Fruit fly (Drosophila melanogaster): ENCODE data around the gene syd.

The syd gene

DNA sequence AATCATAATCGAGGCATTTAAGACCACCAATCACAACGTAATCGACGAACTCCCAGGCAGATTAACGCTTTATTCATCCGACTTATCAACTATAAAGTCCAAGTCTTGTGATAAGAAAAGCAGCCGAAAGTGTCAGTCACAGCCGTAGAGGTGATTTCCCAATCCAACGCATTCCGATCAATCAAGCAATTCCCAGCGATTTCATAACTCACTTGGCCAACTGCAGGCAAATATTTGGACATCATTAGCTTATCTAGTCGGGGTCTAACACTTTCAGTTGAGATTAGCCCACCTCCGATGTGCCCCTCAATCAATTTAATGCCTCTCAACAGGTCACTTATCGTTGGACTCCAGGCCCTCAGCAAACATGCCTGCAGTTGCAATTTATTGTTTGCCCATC is 27.1 kb upstream of the syd start:
- TF ChIP-seq kay (GFP tag; ENCODE audit: borderline replicate concordance) (no peak), Crg-1 (GFP tag; optimal IDR thresholded peaks at IDR 0.05) (no peak), Clk (GFP tag; optimal IDR thresholded peaks at IDR 0.05) (no peak), toe (GFP tag; optimal IDR thresholded peaks at IDR 0.05) (no peak), CG7101 (tag; optimal IDR thresholded peaks at IDR 0.05) (no peak), tj (GFP tag; optimal IDR thresholded peaks at IDR 0.05) (no peak), bab1 (GFP tag; optimal IDR thresholded peaks at IDR 0.05) (no peak)

DNA sequence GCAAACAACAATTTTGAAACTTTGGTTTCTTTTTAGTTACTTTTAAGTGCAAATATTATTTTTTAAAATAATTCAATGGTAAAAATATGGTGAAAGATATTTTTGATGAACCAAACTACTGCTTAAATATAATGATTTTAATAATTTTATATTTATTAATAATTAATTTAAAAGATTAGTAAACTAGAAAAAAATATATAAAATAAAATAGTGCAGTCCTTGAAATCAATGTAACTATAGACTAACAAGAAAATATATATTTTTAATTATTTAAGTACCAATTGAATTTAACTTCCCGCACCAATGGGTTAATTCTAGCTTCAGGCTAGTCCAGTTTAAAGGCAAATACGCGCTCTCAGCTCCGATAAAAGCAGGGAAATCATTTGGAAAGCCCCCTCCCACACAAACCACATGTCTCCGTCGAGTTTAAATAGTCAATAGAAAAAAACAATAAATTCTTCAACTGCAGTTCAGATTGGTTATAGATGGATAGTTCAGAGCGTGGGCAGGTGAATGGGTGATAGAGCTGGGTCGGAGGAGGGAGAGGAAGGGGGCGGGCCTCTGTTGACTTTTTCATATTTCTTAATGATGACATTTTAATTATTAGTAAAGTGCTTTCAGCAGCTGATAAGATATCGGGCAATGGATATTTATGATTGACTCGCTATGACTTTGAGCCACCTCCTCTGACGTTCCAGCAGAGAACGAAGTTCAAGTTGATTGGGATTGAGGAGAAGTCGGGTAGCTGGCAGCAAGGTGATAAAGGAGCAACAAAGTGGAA is 26.2 kb upstream of the syd start:
- TF ChIP-seq Hr96 (GFP tag; optimal IDR thresholded peaks at IDR 0.05) (peak; percentile 1), tj (GFP tag; optimal IDR thresholded peaks at IDR 0.05) (no peak), cic (GFP tag; optimal IDR thresholded peaks at IDR 0.05) (peak; percentile 34), CG12768 (GFP tag; optimal IDR thresholded peaks at IDR 0.05) (peak; percentile 60), CG11617 (GFP tag; optimal IDR thresholded peaks at IDR 0.05) (peak; percentile 22)

DNA sequence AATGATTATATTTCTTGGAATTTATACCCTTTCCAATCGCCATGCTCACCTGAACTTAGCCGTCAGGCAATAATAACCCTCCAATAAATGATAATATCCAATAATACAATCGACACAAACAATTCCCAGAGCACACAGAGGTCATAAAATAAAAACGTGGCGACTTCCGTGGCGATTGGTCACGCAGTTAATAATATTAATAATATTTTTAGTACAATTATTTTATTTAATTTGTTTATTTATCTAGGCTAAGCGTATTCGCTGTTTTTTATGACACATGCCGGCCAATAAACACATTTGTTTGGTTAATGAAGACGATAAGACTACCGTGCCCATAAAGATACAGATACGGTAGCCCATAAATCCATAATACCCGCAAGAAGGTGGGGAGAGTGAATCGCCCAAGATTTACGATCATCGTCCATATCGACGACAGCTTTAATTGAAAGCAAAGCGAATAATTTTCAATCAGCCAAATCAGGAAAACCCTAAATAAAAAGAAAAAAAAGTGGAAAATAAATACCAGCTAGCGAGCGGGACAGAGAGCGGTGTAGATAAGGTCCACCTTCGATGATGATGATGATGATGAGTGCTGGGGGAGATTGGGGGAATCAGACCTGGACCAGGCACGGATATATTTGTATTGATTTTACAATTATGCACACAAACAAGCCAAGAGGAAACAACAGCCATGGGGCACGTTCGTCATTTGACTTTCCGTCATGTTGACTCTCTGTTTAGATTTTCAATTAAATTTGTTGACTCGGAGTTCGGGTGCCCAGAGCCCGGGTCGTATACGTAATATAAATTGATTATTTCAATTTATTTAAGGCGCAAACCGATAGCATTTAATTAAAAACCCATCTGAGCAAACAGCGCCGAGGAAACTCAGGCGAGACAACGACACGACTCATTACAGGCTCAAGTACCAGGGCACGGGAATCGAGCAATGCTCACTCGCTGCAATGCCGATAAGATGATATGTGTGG is 25.1 kb upstream of the syd start:
- peak; percentile 51 for TF ChIP-seq CG7101 (tag; optimal IDR thresholded peaks at IDR 0.05)
- no peak for TF ChIP-seq bab1 (GFP tag; optimal IDR thresholded peaks at IDR 0.05)
- no peak for TF ChIP-seq ovo (GFP tag; optimal IDR thresholded peaks at IDR 0.05)
- peak; percentile 78 for TF ChIP-seq kay (GFP tag; ENCODE audit: borderline replicate concordance)
- peak; percentile 25 for TF ChIP-seq CG14711 (tag; optimal IDR thresholded peaks at IDR 0.05)
- peak; percentile 75 for TF ChIP-seq CG7045 (GFP tag; optimal IDR thresholded peaks at IDR 0.05)
- TF ChIP-seq pad (GFP tag; optimal IDR thresholded peaks at IDR 0.05): peak; percentile 22
- peak; percentile 13 for TF ChIP-seq Clk (GFP tag; optimal IDR thresholded peaks at IDR 0.05)
- peak; percentile 66 for TF ChIP-seq CG33017 (tag; optimal IDR thresholded peaks at IDR 0.05)
- TF ChIP-seq CG11617 (GFP tag; optimal IDR thresholded peaks at IDR 0.05): peak; percentile 22
- peak; percentile 56 for TF ChIP-seq cic (GFP tag; optimal IDR thresholded peaks at IDR 0.05)
- no peak for TF ChIP-seq Hr96 (GFP tag; optimal IDR thresholded peaks at IDR 0.05)
- TF ChIP-seq Crg-1 (GFP tag; optimal IDR thresholded peaks at IDR 0.05): no peak
- peak; percentile 62 for TF ChIP-seq CG12768 (GFP tag; optimal IDR thresholded peaks at IDR 0.05)
- no peak for TF ChIP-seq Mnt (GFP tag; optimal IDR thresholded peaks at IDR 0.05)
- peak; percentile 8 for TF ChIP-seq tj (GFP tag; optimal IDR thresholded peaks at IDR 0.05)
- no peak for TF ChIP-seq CG1620 (GFP tag; optimal IDR thresholded peaks at IDR 0.05)

DNA sequence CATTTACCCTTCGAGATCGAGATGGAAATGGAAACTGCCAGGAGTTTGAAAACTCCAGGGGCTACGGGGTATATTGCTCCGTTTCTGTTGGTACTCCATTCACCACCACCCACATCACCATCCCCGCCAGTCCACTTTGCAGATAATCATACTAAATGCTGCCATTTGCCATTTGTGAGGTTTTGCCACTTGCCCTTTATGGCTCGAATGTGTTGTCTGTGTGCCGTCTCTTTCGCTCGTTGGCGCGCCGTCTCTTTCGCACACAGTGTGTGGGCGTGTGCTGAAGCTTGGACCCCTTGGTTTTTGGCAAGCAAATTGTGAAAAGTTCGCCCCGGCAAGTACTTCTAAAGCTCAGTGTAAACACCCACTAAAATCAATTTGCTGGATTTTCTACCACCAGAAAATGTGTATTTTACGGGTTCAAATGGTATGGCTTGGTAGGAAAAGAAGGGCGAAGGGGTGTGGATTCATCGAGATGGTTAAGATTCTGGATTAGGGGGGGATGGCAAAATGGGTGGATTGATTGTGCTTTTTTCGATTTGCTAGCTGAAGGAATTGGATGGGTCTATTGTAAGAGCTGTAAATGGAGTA is 22.8 kb upstream of the syd start:
- TF ChIP-seq cnc (optimal IDR thresholded peaks at IDR 0.05) (no peak), CG14711 (tag; optimal IDR thresholded peaks at IDR 0.05) (no peak), pad (GFP tag; optimal IDR thresholded peaks at IDR 0.05) (no peak), CG33017 (tag; optimal IDR thresholded peaks at IDR 0.05) (no peak), Hr96 (GFP tag; optimal IDR thresholded peaks at IDR 0.05) (no peak), CG5204 (GFP tag; optimal IDR thresholded peaks at IDR 0.05) (no peak), tj (GFP tag; optimal IDR thresholded peaks at IDR 0.05) (no peak), Crg-1 (GFP tag; optimal IDR thresholded peaks at IDR 0.05) (no peak), cic (GFP tag; optimal IDR thresholded peaks at IDR 0.05) (no peak), bab1 (GFP tag; optimal IDR thresholded peaks at IDR 0.05) (no peak)

DNA sequence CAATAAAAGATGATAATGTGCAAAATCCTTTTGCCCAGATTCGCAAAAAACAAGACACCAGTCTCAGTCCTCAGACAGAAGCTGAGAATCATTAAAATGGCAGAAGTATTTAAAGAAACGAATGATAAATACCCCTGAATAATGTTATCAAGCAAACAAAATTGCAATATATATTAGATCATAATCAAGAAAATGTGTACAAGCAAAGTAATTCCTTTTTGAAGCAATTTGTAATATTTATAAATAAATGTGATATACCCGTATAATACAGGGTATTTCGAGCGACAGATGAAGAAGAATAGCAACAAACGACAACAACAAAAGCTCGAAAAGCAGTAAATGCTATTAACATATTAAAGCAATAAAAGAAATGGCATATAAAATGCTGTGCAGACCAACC is 22.2 kb upstream of the syd start:
- TF ChIP-seq ovo (GFP tag; optimal IDR thresholded peaks at IDR 0.05): no peak
- TF ChIP-seq CG33017 (tag; optimal IDR thresholded peaks at IDR 0.05): no peak
- TF ChIP-seq cic (GFP tag; optimal IDR thresholded peaks at IDR 0.05): no peak
- no peak for TF ChIP-seq Crg-1 (GFP tag; optimal IDR thresholded peaks at IDR 0.05)

DNA sequence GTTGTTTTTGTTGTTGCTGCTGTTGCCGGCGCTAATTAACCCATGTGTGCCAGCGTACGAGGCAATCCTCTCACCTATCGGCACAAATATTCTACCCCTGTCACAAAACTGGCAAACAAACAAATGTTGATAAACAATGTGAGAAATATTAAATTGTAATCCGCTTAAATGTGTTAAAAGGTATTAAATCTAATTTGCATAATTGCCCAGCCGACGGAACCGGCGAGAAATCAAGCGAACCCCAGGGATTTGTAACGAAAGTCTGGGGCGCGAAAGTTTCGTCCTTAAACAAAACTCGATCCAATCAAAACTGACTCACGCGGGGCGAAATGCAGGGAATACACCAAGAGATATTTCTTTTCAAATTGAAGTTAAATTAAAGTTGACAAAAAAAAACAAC is 20.8 kb upstream of the syd start:
- TF ChIP-seq Hr96 (GFP tag; optimal IDR thresholded peaks at IDR 0.05) (no peak), tj (GFP tag; optimal IDR thresholded peaks at IDR 0.05) (no peak), cnc (optimal IDR thresholded peaks at IDR 0.05) (no peak), CG11617 (GFP tag; optimal IDR thresholded peaks at IDR 0.05) (no peak)

DNA sequence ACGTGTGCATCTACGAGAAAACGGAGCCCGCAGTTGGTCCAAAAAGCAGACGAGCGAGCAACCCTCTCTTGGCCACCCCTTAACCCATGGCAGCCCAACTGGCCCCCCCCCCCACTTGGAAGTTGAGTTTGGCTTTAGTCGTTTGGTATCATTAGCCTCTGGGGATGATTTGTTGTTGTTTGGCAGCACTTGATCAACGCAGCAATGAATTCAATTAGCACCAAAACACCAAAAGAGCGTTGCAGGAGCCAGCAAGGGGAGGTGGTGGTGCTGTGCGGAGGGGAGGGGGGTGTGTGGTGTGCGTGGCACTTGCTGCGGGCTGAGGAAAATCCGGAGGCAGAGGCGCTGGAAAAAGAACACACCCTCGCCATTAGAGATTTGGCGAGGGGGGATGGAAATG is 19.0 kb upstream of the syd start:
- TF ChIP-seq pad (GFP tag; optimal IDR thresholded peaks at IDR 0.05): no peak
- no peak for TF ChIP-seq tj (GFP tag; optimal IDR thresholded peaks at IDR 0.05)
- TF ChIP-seq CG7101 (tag; optimal IDR thresholded peaks at IDR 0.05): no peak
- TF ChIP-seq CG5204 (GFP tag; optimal IDR thresholded peaks at IDR 0.05): no peak
- no peak for TF ChIP-seq CG33017 (tag; optimal IDR thresholded peaks at IDR 0.05)
- TF ChIP-seq bab1 (GFP tag; optimal IDR thresholded peaks at IDR 0.05): no peak
- no peak for TF ChIP-seq Hr96 (GFP tag; optimal IDR thresholded peaks at IDR 0.05)
- no peak for TF ChIP-seq CG12768 (GFP tag; optimal IDR thresholded peaks at IDR 0.05)
- no peak for TF ChIP-seq cnc (optimal IDR thresholded peaks at IDR 0.05)
- no peak for TF ChIP-seq CG14711 (tag; optimal IDR thresholded peaks at IDR 0.05)
- TF ChIP-seq CG1620 (GFP tag; optimal IDR thresholded peaks at IDR 0.05): no peak

All from whole organism, adult.